Worm (Caenorhabditis elegans): ENCODE results near the gene fbxb-82.

DNA sequence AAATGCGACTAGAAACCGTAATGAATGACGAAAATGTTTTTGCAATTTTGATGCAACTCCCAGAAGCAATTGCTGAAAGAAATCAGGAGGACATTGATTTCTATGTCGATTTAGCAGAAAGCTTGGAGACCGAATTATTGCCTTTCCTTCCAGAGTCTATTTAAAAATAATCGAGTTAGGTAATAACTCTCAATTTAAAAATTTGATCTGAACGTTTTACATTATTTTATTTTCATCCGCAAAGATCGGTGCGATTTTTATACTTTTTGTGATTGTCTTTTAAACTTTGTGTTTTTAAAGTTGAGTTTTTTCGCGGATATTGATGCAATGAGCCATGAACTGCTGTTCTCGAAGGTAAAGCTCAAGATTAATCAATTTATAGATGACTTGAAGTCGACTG lies 18.5 kb downstream of the fbxb-82 start, which contains the start of gene pals-23:
- TF ChIP-seq lsy-2 (tag; optimal IDR thresholded peaks at IDR 0.05) (no peak), nhr-28 (tag; optimal IDR thresholded peaks at IDR 0.05) (no peak), ces-1 (GFP tag; optimal IDR thresholded peaks at IDR 0.05) (no peak), blmp-1 (tag; optimal IDR thresholded peaks at IDR 0.05) (no peak), mab-5 (tag; optimal IDR thresholded peaks at IDR 0.05) (no peak), unc-62 (GFP tag; optimal IDR thresholded peaks at IDR 0.05) (no peak), elt-1 (tag; optimal IDR thresholded peaks at IDR 0.05; ENCODE audit: borderline replicate concordance, insufficient read depth) (no peak), cnd-1 (tag; optimal IDR thresholded peaks at IDR 0.05) (no peak), pha-4 (tag; optimal IDR thresholded peaks at IDR 0.05) (no peak), elt-3 (tag; optimal IDR thresholded peaks at IDR 0.05) (no peak), nhr-12 (tag; optimal IDR thresholded peaks at IDR 0.05) (no peak), ztf-11 (tag; optimal IDR thresholded peaks at IDR 0.05) (no peak), bed-3 (GFP tag; optimal IDR thresholded peaks at IDR 0.05) (no peak)

All from whole organism, mixed stage, embryonic.